Fruit fly (Drosophila melanogaster) whole organism, prepupa: Measurements from ENCODE around the gene THG.

Source experiments
- Blimp-1 ChIP-seq: fragments of 200-800 bp; sonication (Bioruptor generic); optimal IDR thresholded peaks from 3 replicates; lab custom pipeline; 2017; ENCODE audit warnings: missing biosample characterization, missing genetic modification characterization, mild to moderate bottlenecking, moderate library complexity, missing genetic modification reagents
- CG10631 ChIP-seq: fragments of 200-800 bp; sonication (Bioruptor generic); optimal IDR thresholded peaks from 2 replicates; lab custom pipeline; 2016; ENCODE audit warnings: missing biosample characterization, missing genetic modification characterization
- CG10669 ChIP-seq: fragments of 200-800 bp; sonication (Bioruptor generic); optimal IDR thresholded peaks from 3 replicates; lab custom pipeline; 2018; ENCODE audit warnings: missing biosample characterization, mild to moderate bottlenecking, missing genetic modification characterization, moderate library complexity
- CG11762 ChIP-seq: fragments of 200-800 bp; sonication (Bioruptor generic); optimal IDR thresholded peaks from 3 replicates; lab custom pipeline; 2016; ENCODE audit warnings: missing biosample characterization, missing genetic modification characterization; ENCODE audit not compliant: insufficient read depth
- CG11902 ChIP-seq: fragments of 200-800 bp; sonication (Bioruptor generic); optimal IDR thresholded peaks from 3 replicates; lab custom pipeline; 2016; ENCODE audit warnings: missing biosample characterization, missing genetic modification characterization
- CG15336 ChIP-seq: fragments of 200-800 bp; sonication (Bioruptor generic); IDR thresholded peaks from 2 replicates; pipeline ENCODE4 v1.3.6; 2022; ENCODE audit warnings: missing biosample characterization, missing genetic modification characterization
- CG1621 ChIP-seq: fragments of 200-800 bp; sonication (Bioruptor generic); optimal IDR thresholded peaks from 3 replicates; lab custom pipeline; 2018; ENCODE audit warnings: missing biosample characterization, mild to moderate bottlenecking, missing genetic modification characterization
- CG31627 ChIP-seq: fragments of 200-800 bp; sonication (Bioruptor generic); optimal IDR thresholded peaks from 3 replicates; lab custom pipeline; 2016; ENCODE audit warnings: missing biosample characterization, missing genetic modification characterization
- CG32006 ChIP-seq: fragments of 200-800 bp; sonication (Bioruptor generic); optimal IDR thresholded peaks from 3 replicates; lab custom pipeline; 2017; ENCODE audit warnings: missing biosample characterization, mild to moderate bottlenecking, missing genetic modification characterization
- CG34406 ChIP-seq: fragments of 200-800 bp; sonication (Bioruptor generic); optimal IDR thresholded peaks from 3 replicates; lab custom pipeline; 2016; ENCODE audit warnings: missing biosample characterization, missing genetic modification characterization
- CG6163 ChIP-seq: fragments of 200-800 bp; sonication (Bioruptor generic); IDR thresholded peaks from 3 replicates; pipeline ENCODE4 v1.3.6; 2022; ENCODE audit warnings: missing biosample characterization, missing genetic modification characterization
- CG6276 ChIP-seq: fragments of 200-800 bp; sonication (Bioruptor generic); optimal IDR thresholded peaks from 2 replicates; lab custom pipeline; 2017; ENCODE audit warnings: missing biosample characterization, mild to moderate bottlenecking, missing genetic modification characterization
- CG6792 ChIP-seq: fragments of 200-800 bp; sonication (Bioruptor generic); optimal IDR thresholded peaks from 3 replicates; lab custom pipeline; 2016; ENCODE audit warnings: missing biosample characterization, missing genetic modification characterization
- CG6854 ChIP-seq: fragments of 200-800 bp; sonication (Bioruptor generic); optimal IDR thresholded peaks from 2 replicates; lab custom pipeline; 2017; ENCODE audit warnings: missing biosample characterization, mild to moderate bottlenecking, missing genetic modification characterization
- CG8119 ChIP-seq: fragments of 200-800 bp; sonication (Bioruptor generic); IDR thresholded peaks from 3 replicates; pipeline ENCODE4 v1.3.6; 2022; ENCODE audit warnings: missing biosample characterization, missing genetic modification characterization
- CG8319 ChIP-seq: fragments of 200-800 bp; sonication (Bioruptor generic); optimal IDR thresholded peaks from 3 replicates; lab custom pipeline; 2016; ENCODE audit warnings: missing biosample characterization, missing genetic modification characterization
- CG8632 ChIP-seq: fragments of 200-800 bp; sonication (Bioruptor generic); optimal IDR thresholded peaks from 3 replicates; lab custom pipeline; 2016; ENCODE audit warnings: missing biosample characterization, missing genetic modification characterization
- CG9139 ChIP-seq: fragments of 200-800 bp; sonication (Bioruptor generic); optimal IDR thresholded peaks from 3 replicates; lab custom pipeline; 2017; ENCODE audit warnings: missing biosample characterization, mild to moderate bottlenecking, missing genetic modification characterization
- Eip75B ChIP-seq: fragments of 200-800 bp; sonication (Bioruptor generic); optimal IDR thresholded peaks from 3 replicates; lab custom pipeline; 2016; ENCODE audit warnings: missing biosample characterization, missing genetic modification characterization
- Eip78C ChIP-seq: fragments of 200-800 bp; sonication (Bioruptor generic); peaks from one replicate; lab custom pipeline; 2016; ENCODE audit warnings: missing biosample characterization, missing genetic modification characterization
- Eip93F ChIP-seq: fragments of 200-800 bp; sonication (Bioruptor generic); optimal IDR thresholded peaks from 2 replicates; lab custom pipeline; 2016; ENCODE audit warnings: missing biosample characterization, mild to moderate bottlenecking, missing genetic modification characterization
- Ets21C ChIP-seq: fragments of 200-800 bp; sonication (Bioruptor generic); optimal IDR thresholded peaks from 3 replicates; lab custom pipeline; 2016; ENCODE audit warnings: missing biosample characterization, missing genetic modification characterization
- Ets96B ChIP-seq: fragments of 200-800 bp; optimal IDR thresholded peaks from 2 replicates; lab custom pipeline; 2019; ENCODE audit warnings: missing biosample characterization, mild to moderate bottlenecking, missing genetic modification characterization, moderate library complexity
- Hr38 ChIP-seq: sonication (Bioruptor generic); optimal IDR thresholded peaks from 2 replicates; lab custom pipeline; 2016; ENCODE audit warnings: missing biosample characterization, missing genetic modification characterization
- Lpt ChIP-seq: fragments of 200-800 bp; sonication (Bioruptor generic); optimal IDR thresholded peaks from 3 replicates; lab custom pipeline; 2016; ENCODE audit warnings: missing biosample characterization, missing genetic modification characterization
- Met ChIP-seq: fragments of 200-800 bp; sonication (Bioruptor generic); optimal IDR thresholded peaks from 3 replicates; lab custom pipeline; 2016; ENCODE audit warnings: missing biosample characterization, missing genetic modification characterization
- OdsH ChIP-seq: fragments of 200-800 bp; sonication (Bioruptor generic); optimal IDR thresholded peaks from 3 replicates; lab custom pipeline; 2016; ENCODE audit warnings: missing biosample characterization, missing genetic modification characterization
- Smox ChIP-seq: fragments of 200-800 bp; sonication (Bioruptor generic); optimal IDR thresholded peaks from 3 replicates; lab custom pipeline; 2016; ENCODE audit warnings: missing biosample characterization, missing genetic modification characterization
- Sox102F ChIP-seq: fragments of 200-800 bp; sonication (Bioruptor generic); optimal IDR thresholded peaks from 2 replicates; lab custom pipeline; 2016; ENCODE audit warnings: missing biosample characterization, mild to moderate bottlenecking, missing genetic modification characterization
- acj6 ChIP-seq: fragments of 200-800 bp; sonication (Bioruptor generic); optimal IDR thresholded peaks from 3 replicates; lab custom pipeline; 2016; ENCODE audit warnings: missing biosample characterization, missing genetic modification characterization
- cyc ChIP-seq: fragments of 200-800 bp; sonication (Bioruptor generic); optimal IDR thresholded peaks from 3 replicates; lab custom pipeline; 2016; ENCODE audit warnings: missing biosample characterization, missing genetic modification characterization
- dsx ChIP-seq: fragments of 200-800 bp; optimal IDR thresholded peaks from 3 replicates; lab custom pipeline; 2019; ENCODE audit warnings: missing biosample characterization, mild to moderate bottlenecking, missing genetic modification characterization, moderate library complexity; ENCODE audit not compliant: poor library complexity, severe bottlenecking
- esn ChIP-seq: fragments of 200-800 bp; sonication (Bioruptor generic); optimal IDR thresholded peaks from 2 replicates; lab custom pipeline; 2016; ENCODE audit warnings: missing biosample characterization, mild to moderate bottlenecking, missing genetic modification characterization, moderate library complexity
- fd59A ChIP-seq: fragments of 200-800 bp; sonication (Bioruptor generic); optimal IDR thresholded peaks from 2 replicates; lab custom pipeline; 2017; ENCODE audit warnings: missing biosample characterization, mild to moderate bottlenecking, missing genetic modification characterization, missing genetic modification reagents
- fd85E ChIP-seq: fragments of 200-800 bp; sonication (Bioruptor generic); optimal IDR thresholded peaks from 3 replicates; lab custom pipeline; 2016; ENCODE audit warnings: missing biosample characterization, missing genetic modification characterization
- lz ChIP-seq: fragments of 200-800 bp; sonication (Bioruptor generic); optimal IDR thresholded peaks from 3 replicates; lab custom pipeline; 2016; ENCODE audit warnings: missing biosample characterization, missing genetic modification characterization
- net ChIP-seq: fragments of 200-800 bp; sonication (Bioruptor generic); optimal IDR thresholded peaks from 3 replicates; lab custom pipeline; 2016; ENCODE audit warnings: missing biosample characterization, missing genetic modification characterization
- pdm3 ChIP-seq: fragments of 200-800 bp; sonication (Bioruptor generic); optimal IDR thresholded peaks from 3 replicates; lab custom pipeline; 2016; ENCODE audit warnings: missing biosample characterization, missing genetic modification characterization
- salr ChIP-seq, 2 experiments: fragments of 200-800 bp; sonication (Bioruptor generic); optimal IDR thresholded peaks; 3 replicates each; lab custom pipeline; 2016 to 2018; ENCODE audit warnings: missing biosample characterization in 2 of 2, missing genetic modification characterization in 2 of 2, mild to moderate bottlenecking in 1 of 2
- spab ChIP-seq: fragments of 200-800 bp; sonication (Bioruptor generic); optimal IDR thresholded peaks from 2 replicates; lab custom pipeline; 2017; ENCODE audit warnings: missing biosample characterization, mild to moderate bottlenecking, missing genetic modification characterization, missing genetic modification reagents
- svp ChIP-seq: fragments of 200-800 bp; sonication (Bioruptor generic); peaks from one replicate; lab custom pipeline; 2016; ENCODE audit warnings: missing biosample characterization, missing genetic modification characterization
- topi ChIP-seq: fragments of 200-800 bp; sonication (Bioruptor generic); optimal IDR thresholded peaks from 3 replicates; lab custom pipeline; 2016; ENCODE audit warnings: missing biosample characterization, missing genetic modification characterization
- vri ChIP-seq: fragments of 200-800 bp; sonication (Bioruptor generic); optimal IDR thresholded peaks from 3 replicates; lab custom pipeline; 2016; ENCODE audit warnings: missing biosample characterization, mild to moderate bottlenecking, missing genetic modification characterization

THG gene

dm6 chr2L:15056359-15057220 lies 47.1 kb upstream of the THG start (continued):
- peak; percentile 1 for TF ChIP-seq Ets21C (GFP tag; lab: Kevin White, UChicago)
- TF ChIP-seq Eip78C, result peak; percentile 98
- TF ChIP-seq fd85E (GFP tag; lab: Kevin White, UChicago), result no peak
- TF ChIP-seq CG6276 (GFP tag; lab: Kevin White, UChicago), result peak; percentile 86
- TF ChIP-seq CG34406 (GFP tag; lab: Kevin White, UChicago), result peak; percentile 86
- TF ChIP-seq dsx, result peak; percentile 73
- peak; percentile 67 for TF ChIP-seq CG6854 (GFP tag; lab: Kevin White, UChicago)
- TF ChIP-seq Blimp-1, result peak; percentile 76
- TF ChIP-seq acj6 (GFP tag; lab: Kevin White, UChicago), result peak; percentile 88
- peak; percentile 94 for TF ChIP-seq CG8119 (GFP tag; lab: Robert Waterston, UW)
- TF ChIP-seq Hr38, result no peak
- peak; percentile 86 for TF ChIP-seq net (GFP tag; lab: Kevin White, UChicago)
- peak; percentile 87 for TF ChIP-seq CG10631 (GFP tag; lab: Kevin White, UChicago)
- peak; percentile 84 for TF ChIP-seq Ets96B (tag; lab: Kevin White, UChicago)
- TF ChIP-seq Smox (GFP tag; lab: Kevin White, UChicago), result peak; percentile 79
- peak; percentile 84 for TF ChIP-seq CG11762 (GFP tag; lab: Kevin White, UChicago)
- peak; percentile 74 for TF ChIP-seq lz
- peak; percentile 78 for TF ChIP-seq Lpt
- peak; percentile 52 for TF ChIP-seq CG1621 (tag; lab: Kevin White, UChicago)
- TF ChIP-seq CG32006 (GFP tag; lab: Kevin White, UChicago), result peak; percentile 91
- peak; percentile 89; the same call in 2 of the 3 replicates for TF ChIP-seq CG6163
- TF ChIP-seq Sox102F (GFP tag; lab: Kevin White, UChicago), result peak; percentile 84
- peak; percentile 50 for TF ChIP-seq vri
- peak; percentile 67 for TF ChIP-seq Eip93F (GFP tag; lab: Kevin White, UChicago)
- TF ChIP-seq topi (GFP tag; lab: Kevin White, UChicago), result peak; percentile 81
- peak; percentile 28 to 92 for TF ChIP-seq salr (GFP tag; optimal IDR thresholded peaks at IDR 0.05; lab: Kevin White, UChicago)
- peak; percentile 76 for TF ChIP-seq CG8319 (GFP tag; lab: Kevin White, UChicago)
- TF ChIP-seq CG9139 (GFP tag; lab: Kevin White, UChicago), result peak; percentile 73
- peak; percentile 67 for TF ChIP-seq CG31627
- TF ChIP-seq pdm3 (GFP tag; lab: Kevin White, UChicago), result peak; percentile 78
- peak; percentile 84 for TF ChIP-seq CG10669 (GFP tag; lab: Kevin White, UChicago)
- peak; percentile 76 for TF ChIP-seq fd59A (GFP tag; lab: Kevin White, UChicago)
- peak; percentile 87 for TF ChIP-seq OdsH (GFP tag; lab: Kevin White, UChicago)
- peak; percentile 88 for TF ChIP-seq svp (GFP tag; lab: Kevin White, UChicago)
- TF ChIP-seq Eip75B (GFP tag; lab: Kevin White, UChicago), result peak; percentile 72
- TF ChIP-seq Met (GFP tag; lab: Kevin White, UChicago), result peak; percentile 84
- peak; percentile 90 for TF ChIP-seq esn (GFP tag; lab: Kevin White, UChicago)
- peak; percentile 85 for TF ChIP-seq CG8632 (GFP tag; lab: Kevin White, UChicago)
- TF ChIP-seq spab (GFP tag; lab: Kevin White, UChicago), result peak; percentile 86
- TF ChIP-seq cyc (GFP tag; lab: Kevin White, UChicago), result peak; percentile 82
- TF ChIP-seq CG11902 (GFP tag; lab: Kevin White, UChicago), result peak; percentile 77
- TF ChIP-seq CG6792 (GFP tag; lab: Kevin White, UChicago), result peak; percentile 81
- TF ChIP-seq CG15336 (GFP tag; lab: Robert Waterston, UW), result peak; percentile 94
